Fruit fly (Drosophila melanogaster) Kc167 (cell line): Measurements from ENCODE around the gene CG4995.

Experiments used
- Myc ChIP-seq: fragments of >200 bp; optimal IDR thresholded peaks from 2 replicates; lab custom pipeline; 2017; ENCODE audit warnings: missing external identifiers
- Sin3A ChIP-seq: fragments of >200 bp; optimal IDR thresholded peaks from 2 replicates; lab custom pipeline; 2018; ENCODE audit warnings: missing external identifiers
- h ChIP-seq: fragments of >200 bp; optimal IDR thresholded peaks from 3 replicates; lab custom pipeline; 2018; ENCODE audit warnings: missing external identifiers
- insv ChIP-seq: fragments of >200 bp; optimal IDR thresholded peaks from 3 replicates; lab custom pipeline; 2018; ENCODE audit warnings: missing external identifiers
- psq ChIP-seq: fragments of >200 bp; optimal IDR thresholded peaks from 2 replicates; lab custom pipeline; 2017; ENCODE audit warnings: missing external identifiers
- ttk ChIP-seq: sonication (Bioruptor generic); optimal IDR thresholded peaks from 2 replicates; lab custom pipeline; 2017; ENCODE audit warnings: missing external identifiers

The CG4995 gene

DNA sequence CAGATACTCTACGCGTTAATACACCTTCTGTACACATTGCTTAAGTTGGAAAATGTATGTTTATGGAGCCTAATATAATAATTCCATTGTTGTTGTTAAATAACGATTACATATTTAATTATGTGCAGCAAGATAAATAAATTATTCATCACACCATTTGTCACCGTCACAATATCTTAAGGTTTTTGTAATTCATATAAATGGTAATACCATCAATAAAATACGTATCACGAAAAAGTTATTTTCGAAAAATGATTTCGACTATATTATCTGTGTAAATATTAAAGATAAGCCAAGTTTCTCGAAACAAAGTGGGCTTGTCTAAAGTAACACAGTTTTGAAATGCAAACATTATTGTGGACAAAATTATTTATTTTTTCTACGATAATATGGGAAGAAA is at the start of gene CG4995:
Gene CG4995 (plus strand): TSS at position 301 of the 400 bp plus-strand sequence.
- TF ChIP-seq Myc (lab: Kevin White, UChicago), result no peak
- TF ChIP-seq h, result no peak
- no peak for TF ChIP-seq Sin3A (lab: Kevin White, UChicago)
- no peak for TF ChIP-seq ttk (lab: Kevin White, UChicago)
- TF ChIP-seq insv, result no peak
- no peak for TF ChIP-seq psq (lab: Kevin White, UChicago)

DNA sequence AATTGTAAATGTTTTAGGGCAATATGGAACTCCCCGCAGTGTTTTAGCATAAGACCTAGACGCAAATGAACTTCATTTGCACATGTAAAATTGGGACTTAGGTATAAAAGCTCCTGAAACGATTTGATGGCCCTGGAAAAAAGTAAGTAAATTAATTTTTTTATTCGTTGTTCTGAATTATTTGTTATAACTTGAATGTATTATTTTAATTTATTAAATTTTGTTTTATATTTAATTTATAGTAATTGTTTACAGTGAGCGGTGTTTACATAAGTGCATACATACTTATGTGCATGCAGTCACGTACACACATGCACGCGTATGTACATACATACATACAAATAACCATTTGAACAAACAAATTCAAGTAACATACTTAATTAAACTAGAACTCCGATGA is 45.8 kb upstream of the CG4995 start:
- TF ChIP-seq psq (lab: Kevin White, UChicago), result no peak
- TF ChIP-seq h, result no peak
- no peak for TF ChIP-seq ttk (lab: Kevin White, UChicago)
- no peak for TF ChIP-seq Sin3A (lab: Kevin White, UChicago)
- TF ChIP-seq insv, result no peak
- no peak for TF ChIP-seq Myc (lab: Kevin White, UChicago)

DNA sequence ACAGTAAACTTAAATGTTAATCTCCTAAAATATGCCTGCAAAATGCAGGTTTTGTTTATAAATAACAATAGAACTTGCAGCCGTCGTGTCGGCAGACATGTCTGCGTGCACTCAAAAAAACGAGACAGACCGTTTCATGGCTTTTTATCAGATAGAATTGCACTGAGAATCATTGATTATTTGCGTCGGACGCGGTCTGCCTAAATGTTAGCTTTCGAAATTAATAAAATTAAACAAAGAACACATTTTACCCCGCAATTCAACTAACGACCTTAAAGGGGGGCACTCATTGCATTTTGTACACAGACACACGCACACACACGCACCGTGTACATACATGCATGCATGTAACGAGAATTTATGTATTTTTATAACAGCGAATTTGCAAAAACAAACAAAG is 45.4 kb upstream of the CG4995 start:
- no peak for TF ChIP-seq ttk (lab: Kevin White, UChicago)
- TF ChIP-seq Myc (lab: Kevin White, UChicago), result no peak

DNA sequence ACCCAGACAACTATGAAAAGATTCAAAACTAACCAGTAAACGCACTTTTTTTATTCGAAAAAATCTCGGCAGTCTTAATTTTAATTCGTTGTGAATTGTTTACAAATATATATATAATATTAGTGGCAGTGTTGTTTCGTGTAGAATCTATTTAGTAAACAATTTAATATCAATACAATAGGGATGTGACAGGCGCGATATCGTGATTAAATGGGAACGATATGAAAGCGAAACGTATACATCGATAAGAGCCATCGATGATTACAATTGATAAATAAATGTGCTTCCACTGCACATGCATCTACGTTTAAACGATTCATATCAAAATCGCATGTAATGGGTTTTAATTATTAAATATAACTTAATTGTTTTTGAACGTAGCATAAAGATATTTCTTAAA is 44.9 kb upstream of the CG4995 start:
- TF ChIP-seq Myc (lab: Kevin White, UChicago) (no peak), psq (lab: Kevin White, UChicago) (no peak), ttk (lab: Kevin White, UChicago) (no peak), h (no peak), insv (no peak), Sin3A (lab: Kevin White, UChicago) (no peak)

DNA sequence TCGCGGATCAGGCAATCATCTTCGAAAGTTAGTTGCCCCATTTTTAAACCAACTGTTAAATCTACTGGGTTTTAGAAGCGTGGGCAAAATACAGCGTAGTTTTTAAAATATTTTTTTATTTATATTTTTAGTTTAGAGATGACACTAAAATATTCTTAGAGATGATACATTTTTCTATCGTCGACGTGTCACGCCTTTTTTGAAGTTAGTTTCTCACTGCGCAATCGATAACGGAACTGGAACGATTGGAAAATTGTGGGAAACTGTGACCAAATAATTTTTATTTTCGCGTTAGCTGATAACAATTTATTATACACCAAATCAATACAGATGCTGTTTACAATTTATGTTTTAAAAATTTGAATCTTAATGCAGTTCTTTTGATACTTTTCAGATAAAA is 43.6 kb upstream of the CG4995 start, which contains the start of gene Utx:
Gene Utx (minus strand): TSS at position 154 of the 400 bp plus-strand sequence.
- TF ChIP-seq insv, result no peak
- no peak for TF ChIP-seq ttk (lab: Kevin White, UChicago)
- no peak for TF ChIP-seq Myc (lab: Kevin White, UChicago)
- no peak for TF ChIP-seq Sin3A (lab: Kevin White, UChicago)

DNA sequence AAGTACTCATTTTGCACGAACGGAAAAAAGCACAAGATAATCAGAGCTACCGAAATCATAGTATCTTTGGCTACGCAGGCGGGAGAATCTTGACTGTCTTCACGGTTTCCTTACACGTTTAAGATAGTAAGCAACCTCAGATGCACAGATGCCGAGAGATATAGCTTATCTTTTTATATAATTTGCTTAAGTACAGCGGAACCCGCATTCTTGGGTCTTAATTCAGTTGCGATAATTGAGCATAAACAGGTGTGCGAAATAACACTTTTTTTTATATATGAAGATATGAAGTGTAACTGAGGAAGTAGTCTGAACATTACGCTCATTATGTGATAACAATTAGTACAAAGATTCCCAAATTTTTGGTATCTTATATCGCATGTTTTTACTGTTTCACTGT is 41.5 kb upstream of the CG4995 start, which contains the start of gene CG34043:
Gene CG34043 (minus strand): TSS at position 101 of the 400 bp plus-strand sequence.
- TF ChIP-seq psq (lab: Kevin White, UChicago) (no peak), ttk (lab: Kevin White, UChicago) (no peak), Myc (lab: Kevin White, UChicago) (no peak), Sin3A (lab: Kevin White, UChicago) (no peak), insv (no peak), h (no peak)

DNA sequence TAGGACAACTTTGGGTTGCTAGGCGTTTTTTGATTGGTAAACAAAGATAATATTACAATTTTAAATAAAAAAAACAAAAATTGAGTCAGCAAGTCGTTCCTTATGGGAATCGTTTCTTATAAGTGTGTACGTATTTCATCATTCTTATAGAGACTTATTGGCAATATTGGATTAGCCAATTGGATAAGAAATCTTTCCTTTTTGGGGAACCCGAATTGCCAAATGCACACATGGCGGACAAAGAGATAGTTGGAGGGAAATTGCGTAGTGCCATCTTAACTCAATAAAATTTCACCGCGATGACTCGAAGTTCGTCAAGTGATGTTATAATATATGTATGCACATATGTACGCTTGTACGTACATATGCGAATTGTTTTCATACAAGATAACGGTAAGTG is 31.0 kb upstream of the CG4995 start:
- TF ChIP-seq psq (lab: Kevin White, UChicago) (no peak), insv (no peak)

DNA sequence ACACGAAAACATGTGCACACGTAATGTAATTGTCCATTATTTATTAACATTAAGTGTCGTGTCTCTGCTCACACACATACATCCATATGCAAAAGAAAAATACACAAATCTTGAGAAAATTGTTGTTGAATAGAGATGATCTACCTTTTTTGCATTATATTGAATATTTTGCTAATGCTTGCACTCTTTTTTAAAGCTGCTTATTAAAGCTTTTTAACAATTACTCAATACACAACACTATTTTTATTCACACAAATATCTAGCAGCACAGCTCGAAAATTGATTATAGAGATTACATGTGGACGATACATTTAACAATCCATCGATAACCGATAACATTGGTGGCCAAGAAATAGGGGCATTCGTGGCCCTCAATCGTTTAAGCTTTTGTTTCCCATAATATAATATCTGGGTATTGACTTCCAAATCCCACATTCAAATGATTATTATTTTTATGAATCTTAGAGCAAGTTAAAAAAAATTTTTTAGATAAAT is 30.2 kb upstream of the CG4995 start, which contains the start of gene Ufd4:
Gene Ufd4 (minus strand): TSS at position 300 of the 495 bp plus-strand sequence.
- TF ChIP-seq Sin3A (lab: Kevin White, UChicago) (no peak), psq (lab: Kevin White, UChicago) (no peak), Myc (lab: Kevin White, UChicago) (no peak), h (no peak), ttk (lab: Kevin White, UChicago) (no peak), insv (no peak)

DNA sequence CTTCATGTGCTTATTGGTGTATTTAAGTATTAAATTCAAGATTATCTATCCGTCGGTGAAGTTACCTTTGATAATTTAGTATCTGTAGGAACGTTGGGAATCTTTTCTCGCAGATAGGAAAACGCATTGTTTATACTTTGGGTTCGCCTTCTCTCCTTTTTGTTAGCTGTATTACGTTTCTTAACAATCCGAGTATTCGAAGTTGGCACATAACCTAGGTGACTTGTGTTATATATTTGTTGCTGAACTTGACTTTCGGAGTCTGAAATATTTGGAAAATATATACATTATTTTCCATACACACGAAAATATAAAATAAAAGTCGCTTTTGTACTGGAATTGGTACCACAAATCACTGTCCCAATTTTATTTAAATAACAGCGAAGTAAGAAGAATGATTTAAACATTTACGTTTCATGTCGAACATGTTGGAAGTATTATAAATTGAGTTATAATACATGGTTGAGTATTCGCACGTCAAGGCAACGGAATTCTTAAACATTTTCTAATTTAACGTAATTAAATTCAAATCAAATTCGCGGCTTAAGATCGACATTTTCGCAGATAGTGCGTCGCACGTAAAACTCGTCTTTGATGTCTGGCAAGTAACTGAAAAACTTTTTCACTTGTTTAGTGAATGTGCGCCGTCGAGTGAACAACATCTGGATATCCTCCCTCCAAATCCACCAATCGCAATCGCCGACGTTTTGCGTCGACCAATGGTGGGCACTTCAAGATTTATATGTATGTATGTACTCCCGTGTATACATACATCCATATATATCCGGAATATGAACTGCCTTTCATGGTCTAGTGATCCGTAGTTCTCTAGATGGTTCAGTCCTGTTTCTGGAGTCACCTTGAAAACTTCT is 27.2 kb upstream of the CG4995 start, which contains the start of gene Hand:
Gene Hand (minus strand): TSS at position 588 of the 872 bp plus-strand sequence.
- TF ChIP-seq Sin3A (lab: Kevin White, UChicago) (no peak), psq (lab: Kevin White, UChicago) (no peak), insv (no peak), Myc (lab: Kevin White, UChicago) (no peak), h (no peak), ttk (lab: Kevin White, UChicago) (no peak)

DNA sequence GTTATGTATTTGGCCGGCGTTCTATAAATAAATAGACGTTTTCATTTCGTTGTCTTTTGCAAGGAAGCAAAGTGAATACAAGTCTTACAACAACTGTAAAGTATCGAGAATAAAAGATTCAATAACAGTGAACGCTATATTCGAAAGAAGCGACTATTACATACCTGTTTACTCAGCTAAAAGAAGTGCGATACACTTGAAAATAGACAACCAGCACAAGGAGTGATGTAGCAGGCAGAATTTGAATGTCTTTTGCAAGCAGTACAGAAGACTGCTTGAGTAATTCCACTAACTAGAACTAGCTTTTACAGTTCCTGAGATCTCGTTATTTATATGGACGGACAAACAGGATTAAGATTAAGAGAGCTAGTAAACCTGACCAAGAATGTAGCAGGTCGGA is 24.0 kb upstream of the CG4995 start:
- TF ChIP-seq psq (lab: Kevin White, UChicago) (no peak), h (no peak), insv (no peak), ttk (lab: Kevin White, UChicago) (no peak), Myc (lab: Kevin White, UChicago) (no peak), Sin3A (lab: Kevin White, UChicago) (no peak)

DNA sequence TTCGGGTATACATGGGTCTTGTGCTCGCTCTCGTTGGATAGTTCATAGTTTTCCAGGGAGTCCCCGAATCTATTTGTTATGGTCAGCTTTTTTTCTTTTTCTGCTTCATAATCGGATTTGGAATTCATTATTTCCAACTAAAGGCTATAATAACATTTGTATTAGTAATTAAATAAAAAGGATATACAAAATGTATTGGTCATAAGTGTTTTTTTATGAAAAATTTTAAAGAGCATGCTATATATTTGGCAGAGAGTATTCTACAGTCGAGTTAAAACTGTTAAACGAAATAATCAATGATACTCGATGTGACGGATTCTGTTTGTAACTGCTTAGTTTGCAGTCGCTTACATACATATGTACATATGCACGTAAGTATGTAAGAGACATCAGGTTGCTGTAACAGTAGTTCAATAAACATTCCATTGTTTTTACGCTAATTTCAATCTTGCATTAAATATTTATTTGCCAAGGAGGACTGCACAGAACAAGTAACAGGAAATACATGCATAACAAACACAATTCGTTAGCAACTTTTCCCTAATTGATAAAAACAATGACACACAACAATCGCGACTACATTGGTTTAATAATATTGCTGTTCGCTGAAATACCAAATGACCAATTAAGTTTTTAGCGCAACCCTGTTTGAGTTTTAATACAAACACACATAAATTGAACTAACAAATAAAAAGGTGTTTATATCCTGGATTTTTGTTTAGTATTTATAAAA is 23.0 kb upstream of the CG4995 start:
- TF ChIP-seq psq (lab: Kevin White, UChicago), result no peak
- no peak for TF ChIP-seq insv
- TF ChIP-seq h, result no peak
- TF ChIP-seq ttk (lab: Kevin White, UChicago), result no peak
- TF ChIP-seq Sin3A (lab: Kevin White, UChicago), result no peak
- TF ChIP-seq Myc (lab: Kevin White, UChicago), result no peak

DNA sequence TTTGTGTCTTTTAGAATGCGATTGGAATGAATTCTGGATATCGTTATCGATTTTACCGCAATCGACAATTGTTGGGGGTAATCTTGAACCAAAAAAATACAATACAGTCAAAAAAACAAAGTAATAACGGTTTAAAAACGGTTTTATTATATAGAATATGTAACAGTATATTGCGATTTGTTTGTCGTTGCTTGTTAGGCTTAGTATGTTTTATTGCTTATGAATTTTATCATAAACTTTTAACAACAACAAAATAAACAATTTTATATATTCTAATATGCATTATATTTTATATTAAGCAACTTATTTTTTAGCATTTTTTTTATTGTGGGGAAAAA is 22.5 kb upstream of the CG4995 start, which contains the start of gene CYLD:
Gene CYLD (minus strand): TSS at position 38 of the 338 bp plus-strand sequence.
- TF ChIP-seq Sin3A (lab: Kevin White, UChicago) (no peak), Myc (lab: Kevin White, UChicago) (no peak), insv (no peak), psq (lab: Kevin White, UChicago) (no peak), ttk (lab: Kevin White, UChicago) (no peak)
